Fruit fly (Drosophila melanogaster) whole organism, wandering third instar larva: ENCODE results near the gene Fbxl4.
A peak's percentile ranks its signal among the peaks of the same experiment; 100 is the strongest.

Source experiments
- Abd-B ChIP-seq: fragments of >200 bp; optimal IDR thresholded peaks from 2 replicates; lab custom pipeline; 2017; ENCODE audit warnings: missing biosample characterization, missing genetic modification characterization
- CG32264 ChIP-seq: fragments of 200-800 bp; sonication (Bioruptor generic); optimal IDR thresholded peaks from 2 replicates; lab custom pipeline; 2016; ENCODE audit warnings: missing biosample characterization, missing genetic modification characterization
- Dfd ChIP-seq: fragments of >200 bp; optimal IDR thresholded peaks from 2 replicates; lab custom pipeline; 2017; ENCODE audit warnings: missing biosample characterization, missing genetic modification characterization
- GATAd ChIP-seq: sonication (Bioruptor generic); optimal IDR thresholded peaks from 2 replicates; lab custom pipeline; 2016; ENCODE audit warnings: missing biosample characterization, missing genetic modification characterization
- Hnf4 ChIP-seq: fragments of 200-800 bp; sonication (Bioruptor generic); optimal IDR thresholded peaks from 2 replicates; lab custom pipeline; 2016; ENCODE audit warnings: missing biosample characterization, mild to moderate bottlenecking, missing genetic modification characterization
- Hr78 ChIP-seq: fragments of >200 bp; optimal IDR thresholded peaks from 2 replicates; lab custom pipeline; 2017; ENCODE audit warnings: missing biosample characterization, missing genetic modification characterization
- N ChIP-seq: fragments of >200 bp; optimal IDR thresholded peaks from 2 replicates; lab custom pipeline; 2018; ENCODE audit warnings: missing biosample characterization, missing external identifiers, missing genetic modification characterization
- Vsx2 ChIP-seq: fragments of 200-300, 225-300 bp; sonication (Bioruptor generic); optimal IDR thresholded peaks from 2 replicates; lab custom pipeline; 2018; ENCODE audit warnings: missing biosample characterization, missing genetic modification characterization; ENCODE audit not compliant: partially characterized antibody
- fru ChIP-seq: fragments of 200-800 bp; sonication (Bioruptor generic); optimal IDR thresholded peaks from 3 replicates; lab custom pipeline; 2016; ENCODE audit warnings: missing biosample characterization, mild to moderate bottlenecking, missing genetic modification characterization
- h ChIP-seq: fragments of 200-800 bp; sonication (Bioruptor generic); optimal IDR thresholded peaks from 3 replicates; lab custom pipeline; 2016; ENCODE audit warnings: missing biosample characterization, mild to moderate bottlenecking, missing genetic modification characterization
- lola ChIP-seq: fragments of >200 bp; optimal IDR thresholded peaks from 2 replicates; lab custom pipeline; 2017; ENCODE audit warnings: missing biosample characterization, missing genetic modification characterization
- pan ChIP-seq: fragments of >200 bp; optimal IDR thresholded peaks from 2 replicates; lab custom pipeline; 2017
- sage ChIP-seq: fragments of 200-800 bp; sonication (Bioruptor generic); optimal IDR thresholded peaks from 2 replicates; lab custom pipeline; 2016; ENCODE audit warnings: missing biosample characterization, mild to moderate bottlenecking, missing genetic modification characterization
- woc ChIP-seq: sonication (Bioruptor generic); optimal IDR thresholded peaks from 2 replicates; lab custom pipeline; 2016; ENCODE audit warnings: missing biosample characterization, mild to moderate bottlenecking, missing genetic modification characterization

DNA sequence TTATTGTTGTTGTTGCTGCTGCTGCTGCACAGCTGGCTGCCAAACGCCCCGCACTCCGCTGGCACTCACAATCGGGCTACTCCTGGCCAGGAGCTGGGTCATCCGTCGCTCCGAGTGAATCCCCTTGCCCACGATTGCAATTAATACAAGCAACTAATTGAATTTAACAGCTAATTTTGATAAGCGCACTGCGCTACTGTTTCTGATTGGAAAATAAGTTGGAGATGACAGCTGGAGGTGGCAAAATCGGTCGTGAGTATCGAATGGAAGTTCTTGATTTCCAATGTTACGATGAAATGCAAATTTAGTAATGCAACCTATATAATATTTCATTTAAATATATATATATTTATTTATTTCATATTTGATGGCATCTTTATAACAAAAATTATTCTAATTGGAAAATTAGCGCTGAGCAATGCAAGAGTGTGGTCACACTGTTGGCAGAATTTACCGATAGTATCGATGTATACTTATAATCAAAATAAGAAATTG is 3.8 kb downstream of the Fbxl4 start, which contains the start of gene CG42271:
- no peak for TF ChIP-seq fru (GFP tag; lab: Kevin White, UChicago)
- TF ChIP-seq Vsx2 (GFP tag; lab: Kevin White, UChicago): no peak
- no peak for TF ChIP-seq Dfd
- TF ChIP-seq Hr78 (GFP tag; lab: Kevin White, UChicago): no peak
- no peak for TF ChIP-seq Hnf4 (GFP tag; lab: Kevin White, UChicago)
- TF ChIP-seq GATAd: peak; percentile 6
- no peak for TF ChIP-seq h (GFP tag; lab: Kevin White, UChicago)
- no peak for TF ChIP-seq lola (GFP tag; lab: Kevin White, UChicago)
- TF ChIP-seq woc (GFP tag; lab: Kevin White, UChicago): no peak
- no peak for TF ChIP-seq Abd-B (GFP tag; lab: Kevin White, UChicago)
- no peak for TF ChIP-seq pan (lab: Kevin White, UChicago)
- no peak for TF ChIP-seq sage
- no peak for TF ChIP-seq CG32264 (GFP tag; lab: Kevin White, UChicago)
- no peak for TF ChIP-seq N (GFP tag; lab: Kevin White, UChicago)
